Worm (Caenorhabditis elegans): Measurements from ENCODE around the gene C08F1.12.
"Not testable (repeated sequence)": the region's sequence is repeated elsewhere in the genome, so short reads cannot be mapped to it uniquely, and the experiment has no call there.

Gene C08F1.12

DNA sequence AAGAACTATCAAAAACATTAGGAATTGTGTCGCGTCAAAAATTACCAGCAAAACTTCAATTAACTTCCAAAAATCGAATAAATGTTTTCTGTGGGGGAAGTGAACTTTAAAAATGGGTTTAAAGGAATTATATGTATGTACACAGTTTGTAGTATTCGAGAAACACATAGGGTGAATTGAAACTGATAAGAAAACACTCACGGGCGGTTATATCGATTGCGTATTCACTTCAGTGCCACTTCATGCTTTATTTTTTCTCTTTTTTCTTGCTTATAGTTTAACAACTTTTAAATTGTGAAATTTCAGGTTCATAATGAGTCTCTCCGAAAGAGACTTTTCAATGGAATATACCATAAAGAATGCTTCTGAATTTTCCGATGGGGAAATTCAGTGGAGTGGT is 31.0 kb downstream of the C08F1.12 start, which contains the start of gene F36H5.14:
Gene F36H5.14, plus strand, starts transcription at position 301 of the 400 bp plus-strand sequence.
- not testable (repeated sequence) for TF ChIP-seq bed-3 (GFP tag; optimal IDR thresholded peaks at IDR 0.05); tbx-8 (GFP tag; optimal IDR thresholded peaks at IDR 0.05); nhr-12 (tag; optimal IDR thresholded peaks at IDR 0.05)

DNA sequence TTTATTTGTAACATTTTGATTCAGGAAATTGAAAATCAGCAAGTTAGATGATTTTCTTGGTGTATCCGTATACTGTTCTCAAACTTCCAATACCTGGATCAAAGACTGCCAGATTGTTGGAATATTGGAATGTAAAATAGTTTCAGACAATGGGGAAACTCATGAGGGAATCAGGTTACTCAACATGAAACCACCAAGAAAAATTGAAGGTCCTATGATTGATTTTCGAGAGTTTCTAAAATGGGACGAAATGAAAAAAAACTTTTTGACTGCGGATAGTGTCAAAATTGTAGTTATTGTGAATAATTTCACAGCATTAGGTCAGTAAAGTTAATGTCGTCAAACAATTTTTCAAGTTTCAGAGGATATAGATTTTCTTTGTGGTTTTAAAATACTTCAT is 34.5 kb downstream of the C08F1.12 start, which contains the start of gene math-3:
Gene math-3, plus strand, starts transcription at position 301 of the 400 bp plus-strand sequence.
- TF ChIP-seq nhr-76 (tag; optimal IDR thresholded peaks at IDR 0.05) (no peak), sem-2 (GFP tag; optimal IDR thresholded peaks at IDR 0.05) (no peak), pha-4 (tag; optimal IDR thresholded peaks at IDR 0.05) (no peak), nhr-28 (tag; optimal IDR thresholded peaks at IDR 0.05) (no peak), elt-3 (tag; optimal IDR thresholded peaks at IDR 0.05) (no peak), nhr-2 (tag; optimal IDR thresholded peaks at IDR 0.05) (no peak), zip-8 (tag; optimal IDR thresholded peaks at IDR 0.05) (no peak), bed-3 (GFP tag; optimal IDR thresholded peaks at IDR 0.05) (no peak), mep-1 (tag; optimal IDR thresholded peaks at IDR 0.05) (no peak), mab-5 (tag; optimal IDR thresholded peaks at IDR 0.05) (no peak), flh-1 (GFP tag; optimal IDR thresholded peaks at IDR 0.05) (no peak), blmp-1 (tag; optimal IDR thresholded peaks at IDR 0.05) (no peak), ceh-83 (GFP tag; optimal IDR thresholded peaks at IDR 0.05) (no peak), drap-1 (GFP tag; optimal IDR thresholded peaks at IDR 0.05) (no peak), M03D4.4 (tag; optimal IDR thresholded peaks at IDR 0.05) (no peak), hlh-1 (tag; optimal IDR thresholded peaks at IDR 0.05) (no peak), ztf-11 (tag; optimal IDR thresholded peaks at IDR 0.05) (no peak)

DNA sequence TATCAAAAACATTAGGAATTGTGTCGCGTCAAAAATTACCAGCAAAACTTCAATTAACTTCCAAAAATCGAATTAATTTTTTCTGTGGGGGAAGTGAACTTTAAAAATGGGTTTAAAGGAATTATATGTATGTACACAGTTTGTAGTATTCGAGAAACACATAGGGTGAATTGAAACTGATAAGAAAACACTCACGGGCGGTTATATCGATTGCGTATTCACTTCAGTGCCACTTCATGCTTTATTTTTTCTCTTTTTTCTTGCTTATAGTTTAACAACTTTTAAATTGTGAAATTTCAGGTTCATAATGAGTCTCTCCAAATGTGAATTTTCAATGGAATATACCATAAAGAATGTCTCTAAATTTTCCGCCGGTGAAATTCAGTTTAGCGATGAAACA is 34.9 kb downstream of the C08F1.12 start, which contains the start of gene math-26:
Gene math-26, plus strand, starts transcription at position 301 of the 400 bp plus-strand sequence.
- TF ChIP-seq pha-4 (tag; optimal IDR thresholded peaks at IDR 0.05); tbx-8 (GFP tag; optimal IDR thresholded peaks at IDR 0.05); unc-120 (tag; optimal IDR thresholded peaks at IDR 0.05; ENCODE audit: poor library complexity, severe bottlenecking): not testable (repeated sequence)

ce11 chrII:1766715-1767114 is 39.5 kb downstream of the C08F1.12 start:
- TF ChIP-seq blmp-1 (tag; optimal IDR thresholded peaks at IDR 0.05): no peak

ce11 chrII:1763072-1763471 is 43.2 kb downstream of the C08F1.12 start, which contains the start of gene math-28:
Gene math-28 (plus strand): TSS chrII:1763372.
- no peak for TF ChIP-seq unc-120 (tag; optimal IDR thresholded peaks at IDR 0.05; ENCODE audit: poor library complexity, severe bottlenecking)
- TF ChIP-seq lsy-2 (tag; optimal IDR thresholded peaks at IDR 0.05): no peak

DNA sequence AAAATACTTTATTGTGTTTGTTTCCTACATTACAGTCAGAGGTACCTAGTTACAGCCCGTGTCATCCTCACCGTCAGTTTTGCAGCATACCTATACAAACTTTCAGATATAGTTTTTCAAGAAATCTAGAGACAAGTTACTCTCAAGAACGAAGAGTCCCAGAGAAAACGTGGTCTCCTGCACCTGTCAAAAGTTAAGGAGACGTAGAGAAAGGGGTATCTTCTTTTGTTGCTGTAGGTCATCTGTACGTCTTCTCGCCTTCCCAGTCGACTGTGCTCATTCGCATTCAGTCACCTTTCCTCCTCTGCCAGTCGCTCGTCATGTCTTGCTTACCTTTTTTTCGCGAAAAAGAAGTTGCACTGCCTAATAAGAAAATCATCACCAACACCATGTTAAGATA is 44.7 kb downstream of the C08F1.12 start, which contains the start of gene F36H5.4:
Gene F36H5.4, plus strand, starts transcription at position 301 of the 400 bp plus-strand sequence.
- TF ChIP-seq ceh-43 (GFP tag; optimal IDR thresholded peaks at IDR 0.05) (no peak), nhr-2 (tag; optimal IDR thresholded peaks at IDR 0.05) (no peak), lin-32 (GFP tag; optimal IDR thresholded peaks at IDR 0.05) (no peak), sem-2 (GFP tag; optimal IDR thresholded peaks at IDR 0.05) (no peak), ces-1 (GFP tag; optimal IDR thresholded peaks at IDR 0.05) (no peak)

DNA sequence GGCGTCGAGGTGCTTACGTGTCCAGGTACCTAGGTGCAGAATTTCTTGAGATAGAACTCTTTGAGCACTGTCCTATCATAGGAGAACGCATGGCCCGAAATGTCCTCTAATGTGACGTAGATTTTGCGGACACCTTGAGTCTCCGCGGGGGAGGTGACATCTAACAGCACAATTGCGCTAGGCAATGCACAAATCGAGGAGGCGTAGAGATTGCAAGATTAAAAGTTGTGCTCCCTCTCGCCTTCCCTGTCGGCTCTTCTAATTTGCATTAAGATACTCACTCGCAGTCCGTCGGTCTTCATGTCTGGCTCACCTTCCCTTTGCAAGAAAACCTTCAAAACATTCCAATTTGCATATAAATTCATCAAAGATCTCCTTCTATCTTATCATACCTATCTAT is 46.7 kb downstream of the C08F1.12 start, which contains the start of gene F36H5.18:
Gene F36H5.18, plus strand, starts transcription at position 301 of the 400 bp plus-strand sequence.
- TF ChIP-seq lsy-2 (tag; optimal IDR thresholded peaks at IDR 0.05): no peak
- TF ChIP-seq sem-2 (GFP tag; optimal IDR thresholded peaks at IDR 0.05): no peak
- TF ChIP-seq M03D4.4 (tag; optimal IDR thresholded peaks at IDR 0.05): no peak
- TF ChIP-seq blmp-1 (tag; optimal IDR thresholded peaks at IDR 0.05): no peak
- no peak for TF ChIP-seq ham-2 (GFP tag; optimal IDR thresholded peaks at IDR 0.05)
- no peak for TF ChIP-seq unc-39 (tag; optimal IDR thresholded peaks at IDR 0.05)
- no peak for TF ChIP-seq nhr-237 (tag; optimal IDR thresholded peaks at IDR 0.05)
- no peak for TF ChIP-seq ces-1 (GFP tag; optimal IDR thresholded peaks at IDR 0.05)

Measured in whole organism, mixed stage, embryonic.